Fruit fly (Drosophila melanogaster): Measurements from ENCODE around the gene CG6683.

- TF ChIP-seq disco-r (GFP tag; optimal IDR thresholded peaks at IDR 0.05) (no peak), CG12942 (GFP tag; optimal IDR thresholded peaks at IDR 0.05) (no peak), shn (GFP tag; optimal IDR thresholded peaks at IDR 0.05) (no peak), scrt (GFP tag; optimal IDR thresholded peaks at IDR 0.05) (no peak)
These were observed 13.8 kb upstream of the CG6683 start for dm6 chr3L:8528546-8528945.
